Fruit fly (Drosophila melanogaster) whole organism, embryonic: Measurements from ENCODE around the gene CG45049.
A peak's percentile ranks its signal among the peaks of the same experiment; 100 is the strongest.

Experiments used
- CG11398 ChIP-seq: fragments of 200-800 bp; sonication (Bioruptor generic); optimal IDR thresholded peaks from 2 replicates; lab custom pipeline; 2016; ENCODE audit warnings: missing biosample characterization, missing genetic modification characterization
- CG11695 ChIP-seq: fragments of 200-800 bp; sonication (Bioruptor generic); IDR thresholded peaks from 3 replicates; pipeline ENCODE4 v1.3.6; 2022; ENCODE audit warnings: missing biosample characterization, missing genetic modification characterization
- CG12155 ChIP-seq: fragments of 200-800 bp; sonication (Bioruptor generic); optimal IDR thresholded peaks from 3 replicates; lab custom pipeline; 2016; ENCODE audit warnings: missing biosample characterization, missing genetic modification characterization
- CG15073 ChIP-seq: fragments of 200-800 bp; sonication (Bioruptor generic); optimal IDR thresholded peaks from 2 replicates; lab custom pipeline; 2016; ENCODE audit warnings: missing biosample characterization, missing genetic modification characterization
- CG16863 ChIP-seq: fragments of 200-800 bp; sonication (Bioruptor generic); optimal IDR thresholded peaks from 3 replicates; lab custom pipeline; 2016; ENCODE audit warnings: missing biosample characterization, missing genetic modification characterization
- CG17568 ChIP-seq: fragments of 200-800 bp; sonication (Bioruptor generic); optimal IDR thresholded peaks from 2 replicates; lab custom pipeline; 2018; ENCODE audit warnings: missing biosample characterization, mild to moderate bottlenecking, missing genetic modification characterization, moderate library complexity
- CG17829 ChIP-seq: fragments of 200-800 bp; optimal IDR thresholded peaks from 2 replicates; lab custom pipeline; 2019; ENCODE audit warnings: missing biosample characterization, mild to moderate bottlenecking, missing genetic modification characterization, moderate library complexity
- CG31441 ChIP-seq: fragments of 200-800 bp; sonication (Bioruptor generic); IDR thresholded peaks from 2 replicates; pipeline ENCODE4 v1.3.6; 2022; ENCODE audit warnings: missing biosample characterization, missing genetic modification characterization
- CG4282 ChIP-seq: fragments of 200-800 bp; sonication (Bioruptor generic); optimal IDR thresholded peaks from 2 replicates; lab custom pipeline; 2016; ENCODE audit warnings: missing biosample characterization, missing genetic modification characterization
- CG4328 ChIP-seq: fragments of 200-800 bp; sonication (Bioruptor generic); optimal IDR thresholded peaks from 3 replicates; lab custom pipeline; 2017; ENCODE audit warnings: missing biosample characterization, missing genetic modification reagents, missing genetic modification characterization
- CG7271 ChIP-seq: fragments of 200-800 bp; sonication (Bioruptor generic); optimal IDR thresholded peaks from 2 replicates; lab custom pipeline; 2018; ENCODE audit warnings: missing biosample characterization, mild to moderate bottlenecking, missing genetic modification characterization, moderate library complexity
- CG7357 ChIP-seq: fragments of 200-800 bp; sonication (Bioruptor generic); IDR thresholded peaks from 3 replicates; pipeline ENCODE4 v1.3.6; 2022; ENCODE audit warnings: missing biosample characterization, missing genetic modification characterization
- CG8290 ChIP-seq, 3 experiments: fragments of 200-800 bp; sonication (Bioruptor generic); optimal IDR thresholded peaks; 2 replicates each; lab custom pipeline; 2016 to 2019; ENCODE audit warnings: missing biosample characterization in 3 of 3, missing genetic modification characterization in 3 of 3, mild to moderate bottlenecking in 2 of 3, moderate library complexity in 1 of 3
- CG9876 ChIP-seq: fragments of 200-800 bp; sonication (Bioruptor generic); optimal IDR thresholded peaks from 2 replicates; lab custom pipeline; 2016; ENCODE audit warnings: missing biosample characterization, missing genetic modification characterization
- D19B ChIP-seq: fragments of 200-800 bp; sonication (Bioruptor generic); optimal IDR thresholded peaks from 2 replicates; lab custom pipeline; 2017; ENCODE audit warnings: missing biosample characterization, mild to moderate bottlenecking, missing genetic modification characterization
- Deaf1 ChIP-seq: fragments of 200-800 bp; optimal IDR thresholded peaks from 3 replicates; lab custom pipeline; 2019; ENCODE audit warnings: missing biosample characterization, mild to moderate bottlenecking, missing genetic modification characterization, moderate library complexity
- Dfd ChIP-seq, 2 experiments: fragments of >200 bp; optimal IDR thresholded peaks; 2 replicates each; lab custom pipeline; 2017; ENCODE audit warnings: missing biosample characterization in 2 of 2, missing genetic modification characterization in 2 of 2
- Ets97D ChIP-seq: fragments of 200-800 bp; sonication (Bioruptor generic); optimal IDR thresholded peaks from 3 replicates; lab custom pipeline; 2016; ENCODE audit warnings: missing biosample characterization, missing genetic modification characterization
- Fer3 ChIP-seq: fragments of 200-800 bp; sonication (Bioruptor generic); optimal IDR thresholded peaks from 2 replicates; lab custom pipeline; 2018; ENCODE audit warnings: missing biosample characterization, mild to moderate bottlenecking, missing genetic modification characterization, moderate library complexity
- H15 ChIP-seq: fragments of 200-800 bp; sonication (Bioruptor generic); IDR thresholded peaks from 3 replicates; pipeline ENCODE4 v1.3.6; 2022; ENCODE audit warnings: missing biosample characterization, missing genetic modification characterization
- H2.0 ChIP-seq: fragments of 200-800 bp; sonication (Bioruptor generic); IDR thresholded peaks from 2 replicates; pipeline ENCODE4 v1.3.6; 2022; ENCODE audit warnings: missing biosample characterization, missing genetic modification characterization
- Hand ChIP-seq: fragments of 200-800 bp; sonication (Bioruptor generic); optimal IDR thresholded peaks from 2 replicates; lab custom pipeline; 2017; ENCODE audit warnings: mild to moderate bottlenecking, missing biosample characterization, missing genetic modification reagents, missing genetic modification characterization
- HmgZ ChIP-seq: fragments of 200-800 bp; sonication (Bioruptor generic); optimal IDR thresholded peaks from 2 replicates; lab custom pipeline; 2018; ENCODE audit warnings: missing biosample characterization, mild to moderate bottlenecking, missing genetic modification characterization
- Meics ChIP-seq: fragments of 200-800 bp; sonication (Bioruptor generic); optimal IDR thresholded peaks from 2 replicates; lab custom pipeline; 2017; ENCODE audit warnings: missing biosample characterization, mild to moderate bottlenecking, missing genetic modification characterization
- Neu2 ChIP-seq: fragments of 200-800 bp; sonication (Bioruptor generic); optimal IDR thresholded peaks from 3 replicates; lab custom pipeline; 2016; ENCODE audit warnings: missing biosample characterization, missing genetic modification characterization, borderline replicate concordance
- Oli ChIP-seq: fragments of 200-800 bp; sonication (Bioruptor generic); optimal IDR thresholded peaks from 2 replicates; lab custom pipeline; 2018; ENCODE audit warnings: missing biosample characterization, mild to moderate bottlenecking, missing genetic modification characterization, moderate library complexity
- Opbp ChIP-seq: fragments of 200-800 bp; sonication (Bioruptor generic); IDR thresholded peaks from 3 replicates; pipeline ENCODE4 v1.3.6; 2022; ENCODE audit warnings: missing biosample characterization, missing genetic modification characterization; ENCODE audit not compliant: partially characterized antibody
- Ssrp ChIP-seq: fragments of 200-800 bp; sonication (Bioruptor generic); optimal IDR thresholded peaks from 2 replicates; lab custom pipeline; 2018; ENCODE audit warnings: missing biosample characterization, mild to moderate bottlenecking, missing genetic modification characterization, moderate library complexity
- TFAM ChIP-seq: fragments of 200-800 bp; sonication (Bioruptor generic); optimal IDR thresholded peaks from 2 replicates; lab custom pipeline; 2017; ENCODE audit warnings: missing biosample characterization, missing genetic modification characterization, inconsistent platforms
- YL-1 ChIP-seq: fragments of 200-800 bp; sonication (Bioruptor generic); optimal IDR thresholded peaks from 3 replicates; lab custom pipeline; 2017; ENCODE audit warnings: missing biosample characterization, mild to moderate bottlenecking, missing genetic modification characterization
- ab ChIP-seq: fragments of 200-800 bp; sonication (Bioruptor generic); optimal IDR thresholded peaks from 2 replicates; lab custom pipeline; 2016; ENCODE audit warnings: missing biosample characterization, missing genetic modification characterization
- ara ChIP-seq: fragments of 200-800 bp; sonication (Bioruptor generic); IDR thresholded peaks from 2 replicates; pipeline ENCODE4 v1.3.6; 2022; ENCODE audit warnings: missing biosample characterization, missing genetic modification characterization
- az2 ChIP-seq: fragments of 200-800 bp; sonication (Bioruptor generic); optimal IDR thresholded peaks from 3 replicates; lab custom pipeline; 2016; ENCODE audit warnings: missing biosample characterization, missing genetic modification characterization
- cad ChIP-seq: fragments of >200 bp; optimal IDR thresholded peaks from 2 replicates; lab custom pipeline; 2017; ENCODE audit warnings: missing biosample characterization, missing genetic modification characterization
- chif ChIP-seq, 2 experiments: fragments of 200-800 bp; sonication (Bioruptor generic); optimal IDR thresholded peaks; 3 replicates each; lab custom pipeline; 2016; ENCODE audit warnings: missing biosample characterization in 2 of 2, missing genetic modification characterization in 2 of 2
- disco-r ChIP-seq: fragments of 200-800 bp; sonication (Bioruptor generic); optimal IDR thresholded peaks from 2 replicates; lab custom pipeline; 2016; ENCODE audit warnings: missing biosample characterization, missing genetic modification characterization
- dm ChIP-seq: fragments of 200-800 bp; sonication (Bioruptor generic); optimal IDR thresholded peaks from 3 replicates; lab custom pipeline; 2016; ENCODE audit warnings: missing biosample characterization, missing genetic modification characterization
- fru ChIP-seq: fragments of >200 bp; optimal IDR thresholded peaks from 2 replicates; lab custom pipeline; 2017
- gfzf ChIP-seq: fragments of 200-800 bp; sonication (Bioruptor generic); optimal IDR thresholded peaks from 2 replicates; lab custom pipeline; 2016; ENCODE audit warnings: missing biosample characterization, mild to moderate bottlenecking, missing genetic modification characterization, moderate library complexity
- ind ChIP-seq: fragments of 200-800 bp; sonication (Bioruptor generic); optimal IDR thresholded peaks from 3 replicates; lab custom pipeline; 2016; ENCODE audit warnings: missing biosample characterization, missing genetic modification characterization
- nau ChIP-seq: fragments of 200-800 bp; sonication (Bioruptor generic); optimal IDR thresholded peaks from 3 replicates; lab custom pipeline; 2017; ENCODE audit warnings: missing biosample characterization, mild to moderate bottlenecking, missing genetic modification characterization, missing genetic modification reagents
- otp ChIP-seq: fragments of 200-800 bp; sonication (Bioruptor generic); IDR thresholded peaks from 3 replicates; pipeline ENCODE4, ENCODE4 v1.3.6; 2022; ENCODE audit warnings: missing biosample characterization, missing genetic modification characterization
- pros ChIP-seq: fragments of 200-800 bp; sonication (Bioruptor generic); optimal IDR thresholded peaks from 3 replicates; lab custom pipeline; 2019; ENCODE audit warnings: missing biosample characterization, mild to moderate bottlenecking, missing genetic modification characterization, moderate library complexity
- repo ChIP-seq: fragments of 200-800 bp; sonication (Bioruptor generic); optimal IDR thresholded peaks from 2 replicates; lab custom pipeline; 2016; ENCODE audit warnings: missing biosample characterization, missing genetic modification characterization
- salm ChIP-seq: fragments of 200-800 bp; sonication (Bioruptor generic); optimal IDR thresholded peaks from 2 replicates; lab custom pipeline; 2018; ENCODE audit warnings: missing biosample characterization, mild to moderate bottlenecking, missing genetic modification characterization
- sens ChIP-seq: fragments of 200-800 bp; sonication (Bioruptor generic); peaks from one replicate; lab custom pipeline; 2016; ENCODE audit warnings: missing biosample characterization, missing genetic modification characterization
- sisA ChIP-seq: fragments of 200-800 bp; sonication (Bioruptor generic); IDR thresholded peaks from 2 replicates; pipeline ENCODE4 v1.3.6; 2022; ENCODE audit warnings: missing biosample characterization, missing genetic modification characterization
- sna ChIP-seq: fragments of 200-800 bp; sonication (Bioruptor generic); IDR thresholded peaks from 2 replicates; pipeline ENCODE4 v1.3.6; 2022; ENCODE audit warnings: missing biosample characterization, missing genetic modification characterization; ENCODE audit not compliant: partially characterized antibody
- stc ChIP-seq: fragments of 200-800 bp; sonication (Bioruptor generic); IDR thresholded peaks from 2 replicates; pipeline ENCODE4 v1.3.6; 2022; ENCODE audit warnings: missing biosample characterization, missing genetic modification characterization
- trh ChIP-seq: fragments of 200-800 bp; sonication (Bioruptor generic); optimal IDR thresholded peaks from 2 replicates; lab custom pipeline; 2016; ENCODE audit warnings: missing biosample characterization, missing genetic modification characterization
- usp ChIP-seq: fragments of >200 bp; optimal IDR thresholded peaks from 2 replicates; lab custom pipeline; 2017; ENCODE audit warnings: missing biosample characterization, missing genetic modification characterization

CG45049 gene

dm6 chr3R:22690311-22690710 is 36.5 kb upstream of the CG45049 start, which contains the start of the genes wfs1 and Nup133 (continued):
- TF ChIP-seq Deaf1 (tag; lab: Kevin White, UChicago) = no peak
- peak; percentile 46; the same call in 1 of the 3 replicates for TF ChIP-seq H15 (GFP tag; lab: Robert Waterston, UW)
- peak; percentile 76 for TF ChIP-seq Meics (GFP tag; lab: Kevin White, UChicago)
- TF ChIP-seq nau (GFP tag; lab: Kevin White, UChicago) = no peak
- TF ChIP-seq repo (GFP tag; lab: Kevin White, UChicago) = no peak
- peak; percentile 75; the same call in 2 of the 3 replicates for TF ChIP-seq CG11695 (GFP tag; lab: Robert Waterston, UW)
- no peak for TF ChIP-seq CG8290 (GFP tag; optimal IDR thresholded peaks at IDR 0.05; lab: Kevin White, UChicago)
- no peak for TF ChIP-seq CG8290 (tag; optimal IDR thresholded peaks at IDR 0.05; lab: Kevin White, UChicago)
- no peak for TF ChIP-seq ab (GFP tag; lab: Kevin White, UChicago)
- no peak for TF ChIP-seq gfzf (GFP tag; lab: Kevin White, UChicago)
- TF ChIP-seq Hand = no peak
- peak; percentile 97 for TF ChIP-seq CG31441 (GFP tag; lab: Robert Waterston, UW)
- TF ChIP-seq cad (GFP tag; lab: Kevin White, UChicago) = no peak
- peak; percentile 97 for TF ChIP-seq sna (GFP tag; lab: Robert Waterston, UW)
- TF ChIP-seq D19B (GFP tag; lab: Kevin White, UChicago) = no peak
- TF ChIP-seq Fer3 (tag; lab: Kevin White, UChicago) = peak; percentile 81
- peak; percentile 72 for TF ChIP-seq ind
- no peak for TF ChIP-seq chif (GFP tag; optimal IDR thresholded peaks at IDR 0.05; lab: Kevin White, UChicago)
- peak; percentile 42 for TF ChIP-seq trh (GFP tag; lab: Kevin White, UChicago)
- TF ChIP-seq Neu2 (GFP tag; lab: Kevin White, UChicago) = no peak
- TF ChIP-seq CG17568 = no peak
- TF ChIP-seq Ssrp = peak; percentile 84
- peak; percentile 44; the same call in 1 of the 2 replicates for TF ChIP-seq sisA (GFP tag; lab: Robert Waterston, UW)
- TF ChIP-seq az2 (GFP tag; lab: Kevin White, UChicago) = peak; percentile 76
- no peak for TF ChIP-seq TFAM (GFP tag; lab: Kevin White, UChicago)
- TF ChIP-seq pros = no peak
- 0 out of 2 replicates have a peak, but pooled peaks have one; percentile 49 for TF ChIP-seq stc (GFP tag; lab: Robert Waterston, UW)
- TF ChIP-seq ara (GFP tag; lab: Robert Waterston, UW) = 0 out of 2 replicates have a peak, but pooled peaks have one; percentile 5
- TF ChIP-seq CG7271 (tag; lab: Kevin White, UChicago) = peak; percentile 70
- TF ChIP-seq CG7357 = no peak
- no peak for TF ChIP-seq CG9876
- TF ChIP-seq CG16863 (GFP tag; lab: Kevin White, UChicago) = peak; percentile 21
- peak; percentile 59 for TF ChIP-seq CG12155 (GFP tag; lab: Kevin White, UChicago)
- no peak for TF ChIP-seq Ets97D (GFP tag; lab: Kevin White, UChicago)
- TF ChIP-seq HmgZ (tag; lab: Kevin White, UChicago) = peak; percentile 79
- no peak for TF ChIP-seq fru
- TF ChIP-seq sens (GFP tag; lab: Kevin White, UChicago) = peak; percentile 64
- no peak for TF ChIP-seq usp
- peak; percentile 62 for TF ChIP-seq H2.0
- no peak for TF ChIP-seq CG15073 (GFP tag; lab: Kevin White, UChicago)
- no peak for TF ChIP-seq CG4282
- peak; percentile 56 for TF ChIP-seq YL-1
- peak; percentile 49 for TF ChIP-seq salm (tag; lab: Kevin White, UChicago)
- TF ChIP-seq CG4328 = peak; percentile 62
- peak; percentile 67; the same call in 2 of the 3 replicates for TF ChIP-seq Opbp (GFP tag; lab: Robert Waterston, UW)
- no peak for TF ChIP-seq CG11398 (GFP tag; lab: Kevin White, UChicago)
- TF ChIP-seq CG17829 = peak; percentile 93
- TF ChIP-seq otp (GFP tag; lab: Robert Waterston, UW) = no peak
- TF ChIP-seq Dfd (GFP tag; optimal IDR thresholded peaks at IDR 0.05; lab: Kevin White, UChicago) = no peak
- peak; percentile 66 for TF ChIP-seq Oli (tag; lab: Kevin White, UChicago)
- TF ChIP-seq disco-r (GFP tag; lab: Kevin White, UChicago) = no peak
- TF ChIP-seq dm (GFP tag; lab: Kevin White, UChicago) = no peak
